Worm (Caenorhabditis elegans) whole organism, L3 larva: ENCODE results near the gene sago-1.
A peak's percentile ranks its signal among the peaks of the same experiment; 100 is the strongest.

Source experiments
- R02D3.7 ChIP-seq: fragments of 150-350 bp; optimal IDR thresholded peaks from 2 replicates; lab custom pipeline; 2014; ENCODE audit warnings: missing biosample characterization, missing genetic modification characterization
- aly-2 ChIP-seq: fragments of 150-350 bp; optimal IDR thresholded peaks from 2 replicates; lab custom pipeline; 2014; ENCODE audit warnings: missing biosample characterization, missing genetic modification characterization
- ceh-28 ChIP-seq: fragments of 150-350 bp; optimal IDR thresholded peaks from 2 replicates; lab custom pipeline; 2014; ENCODE audit warnings: missing biosample characterization, missing genetic modification reagents, missing genetic modification characterization
- ceh-9 ChIP-seq: sonication (generic microtip); optimal IDR thresholded peaks from 2 replicates; lab custom pipeline; 2018; ENCODE audit warnings: missing biosample characterization, missing genetic modification characterization
- daf-12 ChIP-seq: fragments of 150-350 bp; optimal IDR thresholded peaks from 2 replicates; lab custom pipeline; 2014; ENCODE audit warnings: missing biosample characterization, missing genetic modification reagents, missing genetic modification characterization
- egl-27 ChIP-seq: sonication (generic microtip); optimal IDR thresholded peaks from 4 replicates; lab custom pipeline; 2017; ENCODE audit warnings: missing biosample characterization, missing genetic modification reagents, missing genetic modification characterization
- elt-2 ChIP-seq: sonication (generic microtip); optimal IDR thresholded peaks from 2 replicates; lab custom pipeline; 2016; ENCODE audit warnings: missing genetic modification reagents, mild to moderate bottlenecking, missing genetic modification characterization, missing compliant biosample characterization
- eor-1 ChIP-seq, 2 experiments: fragments of 150-350 bp; optimal IDR thresholded peaks; 2 replicates each; lab custom pipeline; 2014 to 2018; ENCODE audit warnings: missing biosample characterization in 2 of 2, missing genetic modification characterization in 2 of 2
- fkh-10 ChIP-seq: sonication (generic microtip); optimal IDR thresholded peaks from 2 replicates; lab custom pipeline; 2017; ENCODE audit warnings: missing biosample characterization, missing genetic modification reagents, missing genetic modification characterization
- fkh-2 ChIP-seq: fragments of 150-350 bp; optimal IDR thresholded peaks from 2 replicates; lab custom pipeline; 2014; ENCODE audit warnings: missing biosample characterization, missing genetic modification reagents, missing genetic modification characterization
- hmg-11 ChIP-seq: sonication (generic microtip); optimal IDR thresholded peaks from 2 replicates; lab custom pipeline; 2016; ENCODE audit warnings: missing genetic modification characterization, missing compliant biosample characterization
- jun-1 ChIP-seq: fragments of 150-350 bp; optimal IDR thresholded peaks from 2 replicates; lab custom pipeline; 2014; ENCODE audit warnings: missing biosample characterization, missing genetic modification reagents, missing genetic modification characterization
- lin-39 ChIP-seq: fragments of 150-350 bp; optimal IDR thresholded peaks from 2 replicates; lab custom pipeline; 2018; ENCODE audit warnings: missing biosample characterization, missing genetic modification reagents, missing genetic modification characterization
- mml-1 ChIP-seq: fragments of 150-350 bp; sonication (generic microtip); optimal IDR thresholded peaks from 3 replicates; lab custom pipeline; 2014; ENCODE audit warnings: missing biosample characterization, missing genetic modification characterization
- nfya-1 ChIP-seq: sonication (generic microtip); optimal IDR thresholded peaks from 2 replicates; lab custom pipeline; 2017; ENCODE audit warnings: missing genetic modification characterization, mild to moderate bottlenecking, missing compliant biosample characterization, antibody characterized with exemption, moderate library complexity; ENCODE audit not compliant: insufficient read depth
- nhr-12 ChIP-seq: fragments of 150-350 bp; optimal IDR thresholded peaks from 2 replicates; lab custom pipeline; 2014; ENCODE audit warnings: missing biosample characterization, missing genetic modification characterization
- nhr-25 ChIP-seq: sonication (generic microtip); optimal IDR thresholded peaks from 2 replicates; lab custom pipeline; 2017; ENCODE audit warnings: missing biosample characterization, missing genetic modification characterization
- nhr-43 ChIP-seq: sonication (generic microtip); optimal IDR thresholded peaks from 2 replicates; lab custom pipeline; 2016; ENCODE audit warnings: mild to moderate bottlenecking, missing genetic modification characterization, missing compliant biosample characterization; ENCODE audit not compliant: poor library complexity, severe bottlenecking
- nhr-67 ChIP-seq: fragments of 150-350 bp; optimal IDR thresholded peaks from 2 replicates; lab custom pipeline; 2014; ENCODE audit warnings: missing biosample characterization, missing genetic modification characterization
- nhr-76 ChIP-seq: fragments of 150-350 bp; sonication (generic microtip); optimal IDR thresholded peaks from 5 replicates; lab custom pipeline; 2014; ENCODE audit warnings: missing biosample characterization, missing genetic modification characterization
- pha-4 ChIP-seq: fragments of 150-350 bp; optimal IDR thresholded peaks from 2 replicates; lab custom pipeline; 2014; ENCODE audit warnings: missing biosample characterization, missing genetic modification reagents, missing genetic modification characterization
- pqm-1 ChIP-seq: fragments of 150-350 bp; optimal IDR thresholded peaks from 2 replicates; lab custom pipeline; 2017; ENCODE audit warnings: missing biosample characterization, missing genetic modification characterization, inconsistent platforms
- skn-1 ChIP-seq: fragments of 150-350 bp; optimal IDR thresholded peaks from 2 replicates; lab custom pipeline; 2014; ENCODE audit warnings: missing biosample characterization, missing genetic modification characterization
- snpc-4 ChIP-seq: fragments of 150-350 bp; optimal IDR thresholded peaks from 2 replicates; lab custom pipeline; 2014; ENCODE audit warnings: missing biosample characterization, missing genetic modification characterization
- unc-39 ChIP-seq: sonication (generic microtip); optimal IDR thresholded peaks from 4 replicates; lab custom pipeline; 2017; ENCODE audit warnings: missing biosample characterization, missing genetic modification characterization
- unc-62 ChIP-seq: fragments of 150-350 bp; sonication (generic microtip); optimal IDR thresholded peaks from 4 replicates; lab custom pipeline; 2014; ENCODE audit warnings: missing biosample characterization, missing genetic modification reagents, missing genetic modification characterization
- ztf-4 ChIP-seq: fragments of 150-350 bp; optimal IDR thresholded peaks from 2 replicates; lab custom pipeline; 2014; ENCODE audit warnings: missing biosample characterization, missing genetic modification characterization

sago-1 gene

ce11 chrV:6328897-6329296 lies 25.3 kb downstream of the sago-1 start, which contains the start of gene T28C12.2:
T28C12.2 (plus strand) TSS chrV:6329197.
- TF ChIP-seq nhr-76 (no peak), egl-27 (tag; lab: Kevin White, UChicago) (no peak), nfya-1 (tag; lab: Kevin White, UChicago) (no peak), nhr-67 (no peak), pha-4 (no peak), snpc-4 (tag; lab: Kevin White, UChicago) (no peak), eor-1 (tag; optimal IDR thresholded peaks at IDR 0.05; lab: Kevin White, UChicago) (no peak), skn-1 (tag; lab: Kevin White, UChicago) (no peak), jun-1 (no peak), unc-62 (GFP tag; lab: Kevin White, UChicago) (no peak), R02D3.7 (tag; lab: Kevin White, UChicago) (no peak), pqm-1 (tag; lab: Kevin White, UChicago) (no peak), unc-39 (tag; lab: Kevin White, UChicago) (no peak), mml-1 (tag; lab: Kevin White, UChicago) (no peak), fkh-2 (no peak), aly-2 (no peak), hmg-11 (tag; lab: Kevin White, UChicago) (no peak)

ce11 chrV:6331607-6332006 lies 28.0 kb downstream of the sago-1 start, which contains the start of gene T28C12.1:
T28C12.1 (plus strand) TSS chrV:6331907.
- TF ChIP-seq eor-1 (tag; optimal IDR thresholded peaks at IDR 0.05; lab: Kevin White, UChicago) (no peak), mml-1 (tag; lab: Kevin White, UChicago) (no peak)

DNA sequence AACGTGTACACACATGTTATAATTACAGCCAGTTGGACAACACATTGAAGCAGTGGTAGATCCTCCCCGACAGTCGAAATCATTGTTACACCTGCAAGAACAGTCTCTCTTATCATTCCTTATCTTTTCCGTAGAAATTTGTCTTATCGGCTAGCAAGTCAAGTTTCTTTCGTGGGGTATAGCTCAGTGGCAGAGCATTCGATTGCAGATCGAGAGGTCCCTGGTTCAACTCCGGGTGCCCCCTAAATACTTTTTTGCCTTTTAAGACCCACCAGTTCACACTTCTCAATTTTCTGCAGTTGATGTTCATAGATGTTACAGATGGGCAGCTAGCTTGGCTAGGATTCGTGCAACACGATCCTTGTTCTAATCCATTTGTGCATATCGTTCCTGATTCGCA lies 31.7 kb downstream of the sago-1 start:
- TF ChIP-seq ceh-28 (tag; lab: Kevin White, UChicago) (no peak), elt-2 (tag; lab: Kevin White, UChicago) (peak; percentile 57), nhr-43 (tag; lab: Kevin White, UChicago) (peak; percentile 35)

DNA sequence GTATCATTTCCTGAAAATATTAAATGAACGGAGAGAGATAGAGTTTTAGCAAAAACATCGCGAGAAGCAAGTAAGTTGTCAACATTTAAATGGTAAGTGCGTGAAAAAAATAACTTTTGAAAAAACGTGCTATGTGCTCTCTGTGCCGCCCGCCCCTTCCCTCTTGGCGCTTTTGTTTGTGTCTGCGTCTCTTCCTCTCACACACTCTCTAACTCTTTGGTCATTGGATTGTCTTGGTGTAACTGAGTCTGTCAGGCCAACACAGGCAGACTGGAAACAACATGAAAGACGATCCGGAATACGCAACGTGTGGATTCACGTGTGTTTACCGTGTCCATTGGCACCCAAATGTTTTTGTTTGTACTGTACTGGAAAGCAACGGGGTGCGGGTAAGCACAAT lies 32.5 kb downstream of the sago-1 start, which contains the start of gene T28C12.6:
T28C12.6 (minus strand) TSS at position 12 of the 400 bp plus-strand sequence.
- TF ChIP-seq daf-12 (no peak), pha-4 (no peak), jun-1 (no peak), nhr-12 (tag; lab: Kevin White, UChicago) (no peak), nhr-25 (tag; lab: Kevin White, UChicago) (no peak), ztf-4 (no peak), skn-1 (tag; lab: Kevin White, UChicago) (no peak), lin-39 (tag; lab: Kevin White, UChicago) (no peak), snpc-4 (tag; lab: Kevin White, UChicago) (no peak), fkh-10 (GFP tag; lab: Kevin White, UChicago) (no peak), ceh-9 (tag; lab: Kevin White, UChicago) (no peak)

DNA sequence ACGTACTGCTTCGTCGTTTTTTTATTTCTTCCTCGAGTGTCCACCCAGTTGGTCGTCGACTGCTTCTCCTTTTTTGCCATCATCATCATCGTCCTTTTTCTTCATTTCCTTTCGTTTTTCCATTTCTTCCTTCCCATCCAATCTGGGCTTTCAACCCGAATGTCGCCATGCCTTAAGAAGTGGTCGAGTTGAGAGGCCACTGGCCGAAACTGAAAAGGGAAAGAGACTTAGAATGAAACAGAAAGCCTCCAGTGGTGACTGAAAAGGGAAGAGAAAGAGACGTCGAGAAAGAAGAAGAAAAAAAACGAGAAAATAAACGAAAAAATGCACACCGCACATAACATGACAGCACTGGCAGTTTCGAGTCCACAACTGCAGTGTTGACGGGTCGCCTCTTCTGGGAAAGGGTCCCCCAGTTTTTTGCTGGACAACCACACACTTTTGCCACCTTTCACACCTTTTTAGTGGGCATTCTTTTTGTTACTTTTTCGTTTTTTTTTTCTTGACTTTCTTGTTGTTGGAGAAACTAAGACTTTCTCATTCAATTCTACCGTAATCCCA lies 37.6 kb downstream of the sago-1 start:
- peak; percentile 2 for TF ChIP-seq hmg-11 (tag; lab: Kevin White, UChicago)
- no peak for TF ChIP-seq fkh-10 (GFP tag; lab: Kevin White, UChicago)
- TF ChIP-seq nfya-1 (tag; lab: Kevin White, UChicago): peak; percentile 78
- no peak for TF ChIP-seq nhr-25 (tag; lab: Kevin White, UChicago)

- no peak for TF ChIP-seq hmg-11 (tag; lab: Kevin White, UChicago)
- peak; percentile 40 for TF ChIP-seq lin-39 (tag; lab: Kevin White, UChicago)
- peak; percentile 37 for TF ChIP-seq nfya-1 (tag; lab: Kevin White, UChicago)
Measured at ce11 chrV:6342502-6342901, 38.9 kb downstream of the sago-1 start.

DNA sequence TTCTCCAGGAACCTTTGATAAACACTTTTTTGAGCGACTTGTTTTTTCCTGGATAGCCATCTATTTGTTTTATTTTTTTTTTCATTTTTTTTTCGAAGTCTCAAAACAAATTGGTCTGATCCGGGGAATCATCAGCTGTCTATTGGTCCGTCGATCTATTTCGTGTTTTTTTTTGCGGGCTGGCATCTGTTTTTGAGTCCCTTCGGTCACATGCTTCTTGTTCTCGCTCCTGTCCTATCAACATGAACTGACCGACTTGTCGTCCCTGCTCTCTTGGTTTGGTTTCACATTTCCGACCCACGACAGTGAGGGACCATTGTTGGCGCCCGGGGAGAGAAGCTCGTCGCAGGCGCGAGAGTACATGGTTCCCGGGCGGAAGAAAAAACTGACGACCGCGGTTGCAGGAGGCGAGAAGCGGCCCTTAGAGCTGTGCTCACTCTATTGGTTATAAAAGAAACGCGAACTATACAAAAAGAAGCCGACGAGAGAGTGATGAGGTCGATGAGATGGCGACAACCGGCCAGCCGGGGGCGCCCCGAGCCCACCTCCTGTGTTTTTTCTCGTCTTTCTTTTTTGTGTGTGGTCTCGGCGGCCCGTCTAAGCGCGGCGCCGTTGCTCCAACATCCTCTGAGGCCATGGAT lies 41.1 kb downstream of the sago-1 start:
- TF ChIP-seq daf-12 (no peak), nfya-1 (tag; lab: Kevin White, UChicago) (peak; percentile 13), pqm-1 (tag; lab: Kevin White, UChicago) (no peak)
